Fruit fly (Drosophila melanogaster) whole organism, prepupa: ENCODE results near the gene ro.

ENCODE experiments used
- Blimp-1 ChIP-seq: fragments of 200-800 bp; sonication (Bioruptor generic); optimal IDR thresholded peaks from 3 replicates; lab custom pipeline; 2017; ENCODE audit warnings: missing biosample characterization, missing genetic modification characterization, mild to moderate bottlenecking, moderate library complexity, missing genetic modification reagents
- CG10631 ChIP-seq: fragments of 200-800 bp; sonication (Bioruptor generic); optimal IDR thresholded peaks from 2 replicates; lab custom pipeline; 2016; ENCODE audit warnings: missing biosample characterization, missing genetic modification characterization
- CG10669 ChIP-seq: fragments of 200-800 bp; sonication (Bioruptor generic); optimal IDR thresholded peaks from 3 replicates; lab custom pipeline; 2018; ENCODE audit warnings: missing biosample characterization, mild to moderate bottlenecking, missing genetic modification characterization, moderate library complexity
- CG11294 ChIP-seq: fragments of 200-800 bp; sonication (Bioruptor generic); IDR thresholded peaks from 2 replicates; pipeline ENCODE4 v1.3.6; 2022; ENCODE audit warnings: missing biosample characterization, missing genetic modification characterization
- CG11762 ChIP-seq: fragments of 200-800 bp; sonication (Bioruptor generic); optimal IDR thresholded peaks from 3 replicates; lab custom pipeline; 2016; ENCODE audit warnings: missing biosample characterization, missing genetic modification characterization; ENCODE audit not compliant: insufficient read depth
- CG11902 ChIP-seq: fragments of 200-800 bp; sonication (Bioruptor generic); optimal IDR thresholded peaks from 3 replicates; lab custom pipeline; 2016; ENCODE audit warnings: missing biosample characterization, missing genetic modification characterization
- CG15336 ChIP-seq: fragments of 200-800 bp; sonication (Bioruptor generic); IDR thresholded peaks from 2 replicates; pipeline ENCODE4 v1.3.6; 2022; ENCODE audit warnings: missing biosample characterization, missing genetic modification characterization
- CG1621 ChIP-seq: fragments of 200-800 bp; sonication (Bioruptor generic); optimal IDR thresholded peaks from 3 replicates; lab custom pipeline; 2018; ENCODE audit warnings: missing biosample characterization, mild to moderate bottlenecking, missing genetic modification characterization
- CG16779 ChIP-seq: fragments of 200-800 bp; sonication (Bioruptor generic); optimal IDR thresholded peaks from 3 replicates; lab custom pipeline; 2017; ENCODE audit warnings: missing biosample characterization, mild to moderate bottlenecking, missing genetic modification characterization
- CG3032 ChIP-seq: fragments of 200-800 bp; optimal IDR thresholded peaks from 2 replicates; lab custom pipeline; 2019; ENCODE audit warnings: missing biosample characterization, mild to moderate bottlenecking, missing genetic modification characterization, moderate library complexity
- CG31627 ChIP-seq: fragments of 200-800 bp; sonication (Bioruptor generic); optimal IDR thresholded peaks from 3 replicates; lab custom pipeline; 2016; ENCODE audit warnings: missing biosample characterization, missing genetic modification characterization
- CG32006 ChIP-seq: fragments of 200-800 bp; sonication (Bioruptor generic); optimal IDR thresholded peaks from 3 replicates; lab custom pipeline; 2017; ENCODE audit warnings: missing biosample characterization, mild to moderate bottlenecking, missing genetic modification characterization
- CG34406 ChIP-seq: fragments of 200-800 bp; sonication (Bioruptor generic); optimal IDR thresholded peaks from 3 replicates; lab custom pipeline; 2016; ENCODE audit warnings: missing biosample characterization, missing genetic modification characterization
- CG3919 ChIP-seq: fragments of 200-800 bp; sonication (Bioruptor generic); optimal IDR thresholded peaks from 3 replicates; lab custom pipeline; 2016; ENCODE audit warnings: missing biosample characterization, missing genetic modification characterization
- CG6163 ChIP-seq: fragments of 200-800 bp; sonication (Bioruptor generic); IDR thresholded peaks from 3 replicates; pipeline ENCODE4 v1.3.6; 2022; ENCODE audit warnings: missing biosample characterization, missing genetic modification characterization
- CG6276 ChIP-seq: fragments of 200-800 bp; sonication (Bioruptor generic); optimal IDR thresholded peaks from 2 replicates; lab custom pipeline; 2017; ENCODE audit warnings: missing biosample characterization, mild to moderate bottlenecking, missing genetic modification characterization
- CG6792 ChIP-seq: fragments of 200-800 bp; sonication (Bioruptor generic); optimal IDR thresholded peaks from 3 replicates; lab custom pipeline; 2016; ENCODE audit warnings: missing biosample characterization, missing genetic modification characterization
- CG6808 ChIP-seq: fragments of 200-800 bp; sonication (Bioruptor generic); optimal IDR thresholded peaks from 3 replicates; lab custom pipeline; 2017; ENCODE audit warnings: missing biosample characterization, missing genetic modification characterization, mild to moderate bottlenecking, moderate library complexity, missing genetic modification reagents
- CG6854 ChIP-seq: fragments of 200-800 bp; sonication (Bioruptor generic); optimal IDR thresholded peaks from 2 replicates; lab custom pipeline; 2017; ENCODE audit warnings: missing biosample characterization, mild to moderate bottlenecking, missing genetic modification characterization
- CG7368 ChIP-seq: fragments of 200-800 bp; sonication (Bioruptor generic); optimal IDR thresholded peaks from 3 replicates; lab custom pipeline; 2016; ENCODE audit warnings: missing biosample characterization, missing genetic modification characterization
- CG8119 ChIP-seq: fragments of 200-800 bp; sonication (Bioruptor generic); IDR thresholded peaks from 3 replicates; pipeline ENCODE4 v1.3.6; 2022; ENCODE audit warnings: missing biosample characterization, missing genetic modification characterization
- CG8632 ChIP-seq: fragments of 200-800 bp; sonication (Bioruptor generic); optimal IDR thresholded peaks from 3 replicates; lab custom pipeline; 2016; ENCODE audit warnings: missing biosample characterization, missing genetic modification characterization
- CG9139 ChIP-seq: fragments of 200-800 bp; sonication (Bioruptor generic); optimal IDR thresholded peaks from 3 replicates; lab custom pipeline; 2017; ENCODE audit warnings: missing biosample characterization, mild to moderate bottlenecking, missing genetic modification characterization
- Eip75B ChIP-seq: fragments of 200-800 bp; sonication (Bioruptor generic); optimal IDR thresholded peaks from 3 replicates; lab custom pipeline; 2016; ENCODE audit warnings: missing biosample characterization, missing genetic modification characterization
- Eip93F ChIP-seq: fragments of 200-800 bp; sonication (Bioruptor generic); optimal IDR thresholded peaks from 2 replicates; lab custom pipeline; 2016; ENCODE audit warnings: missing biosample characterization, mild to moderate bottlenecking, missing genetic modification characterization
- Ets21C ChIP-seq: fragments of 200-800 bp; sonication (Bioruptor generic); optimal IDR thresholded peaks from 3 replicates; lab custom pipeline; 2016; ENCODE audit warnings: missing biosample characterization, missing genetic modification characterization
- Ets96B ChIP-seq: fragments of 200-800 bp; optimal IDR thresholded peaks from 2 replicates; lab custom pipeline; 2019; ENCODE audit warnings: missing biosample characterization, mild to moderate bottlenecking, missing genetic modification characterization, moderate library complexity
- Gug ChIP-seq: fragments of 200-800 bp; sonication (Bioruptor generic); IDR thresholded peaks from 2 replicates; pipeline ENCODE4 v1.3.6; 2022; ENCODE audit warnings: missing biosample characterization, missing genetic modification characterization
- Hr4 ChIP-seq: fragments of 200-800 bp; sonication (Bioruptor generic); optimal IDR thresholded peaks from 3 replicates; lab custom pipeline; 2016; ENCODE audit warnings: missing biosample characterization, missing genetic modification characterization
- Lpt ChIP-seq: fragments of 200-800 bp; sonication (Bioruptor generic); optimal IDR thresholded peaks from 3 replicates; lab custom pipeline; 2016; ENCODE audit warnings: missing biosample characterization, missing genetic modification characterization
- OdsH ChIP-seq: fragments of 200-800 bp; sonication (Bioruptor generic); optimal IDR thresholded peaks from 3 replicates; lab custom pipeline; 2016; ENCODE audit warnings: missing biosample characterization, missing genetic modification characterization
- Smox ChIP-seq: fragments of 200-800 bp; sonication (Bioruptor generic); optimal IDR thresholded peaks from 3 replicates; lab custom pipeline; 2016; ENCODE audit warnings: missing biosample characterization, missing genetic modification characterization
- Sox102F ChIP-seq: fragments of 200-800 bp; sonication (Bioruptor generic); optimal IDR thresholded peaks from 2 replicates; lab custom pipeline; 2016; ENCODE audit warnings: missing biosample characterization, mild to moderate bottlenecking, missing genetic modification characterization
- Sox14 ChIP-seq: fragments of 200-800 bp; sonication (Bioruptor generic); optimal IDR thresholded peaks from 3 replicates; lab custom pipeline; 2016; ENCODE audit warnings: missing biosample characterization, missing genetic modification characterization
- acj6 ChIP-seq: fragments of 200-800 bp; sonication (Bioruptor generic); optimal IDR thresholded peaks from 3 replicates; lab custom pipeline; 2016; ENCODE audit warnings: missing biosample characterization, missing genetic modification characterization
- cyc ChIP-seq: fragments of 200-800 bp; sonication (Bioruptor generic); optimal IDR thresholded peaks from 3 replicates; lab custom pipeline; 2016; ENCODE audit warnings: missing biosample characterization, missing genetic modification characterization
- dac ChIP-seq: fragments of 200-800 bp; sonication (Bioruptor generic); optimal IDR thresholded peaks from 2 replicates; lab custom pipeline; 2017; ENCODE audit warnings: missing biosample characterization, mild to moderate bottlenecking, missing genetic modification characterization
- dsx ChIP-seq: fragments of 200-800 bp; optimal IDR thresholded peaks from 3 replicates; lab custom pipeline; 2019; ENCODE audit warnings: missing biosample characterization, mild to moderate bottlenecking, missing genetic modification characterization, moderate library complexity; ENCODE audit not compliant: poor library complexity, severe bottlenecking
- eg ChIP-seq: fragments of 200-800 bp; sonication (Bioruptor generic); IDR thresholded peaks from 3 replicates; pipeline ENCODE4 v1.3.6; 2022; ENCODE audit warnings: missing biosample characterization, missing genetic modification characterization
- esn ChIP-seq: fragments of 200-800 bp; sonication (Bioruptor generic); optimal IDR thresholded peaks from 2 replicates; lab custom pipeline; 2016; ENCODE audit warnings: missing biosample characterization, mild to moderate bottlenecking, missing genetic modification characterization, moderate library complexity
- fd59A ChIP-seq: fragments of 200-800 bp; sonication (Bioruptor generic); optimal IDR thresholded peaks from 2 replicates; lab custom pipeline; 2017; ENCODE audit warnings: missing biosample characterization, mild to moderate bottlenecking, missing genetic modification characterization, missing genetic modification reagents
- fd85E ChIP-seq: fragments of 200-800 bp; sonication (Bioruptor generic); optimal IDR thresholded peaks from 3 replicates; lab custom pipeline; 2016; ENCODE audit warnings: missing biosample characterization, missing genetic modification characterization
- lz ChIP-seq: fragments of 200-800 bp; sonication (Bioruptor generic); optimal IDR thresholded peaks from 3 replicates; lab custom pipeline; 2016; ENCODE audit warnings: missing biosample characterization, missing genetic modification characterization
- net ChIP-seq: fragments of 200-800 bp; sonication (Bioruptor generic); optimal IDR thresholded peaks from 3 replicates; lab custom pipeline; 2016; ENCODE audit warnings: missing biosample characterization, missing genetic modification characterization
- pdm3 ChIP-seq: fragments of 200-800 bp; sonication (Bioruptor generic); optimal IDR thresholded peaks from 3 replicates; lab custom pipeline; 2016; ENCODE audit warnings: missing biosample characterization, missing genetic modification characterization
- salr ChIP-seq, 2 experiments: fragments of 200-800 bp; sonication (Bioruptor generic); optimal IDR thresholded peaks; 3 replicates each; lab custom pipeline; 2016 to 2018; ENCODE audit warnings: missing biosample characterization in 2 of 2, missing genetic modification characterization in 2 of 2, mild to moderate bottlenecking in 1 of 2
- spab ChIP-seq: fragments of 200-800 bp; sonication (Bioruptor generic); optimal IDR thresholded peaks from 2 replicates; lab custom pipeline; 2017; ENCODE audit warnings: missing biosample characterization, mild to moderate bottlenecking, missing genetic modification characterization, missing genetic modification reagents
- svp ChIP-seq: fragments of 200-800 bp; sonication (Bioruptor generic); peaks from one replicate; lab custom pipeline; 2016; ENCODE audit warnings: missing biosample characterization, missing genetic modification characterization
- topi ChIP-seq: fragments of 200-800 bp; sonication (Bioruptor generic); optimal IDR thresholded peaks from 3 replicates; lab custom pipeline; 2016; ENCODE audit warnings: missing biosample characterization, missing genetic modification characterization
- vri ChIP-seq: fragments of 200-800 bp; sonication (Bioruptor generic); optimal IDR thresholded peaks from 3 replicates; lab custom pipeline; 2016; ENCODE audit warnings: missing biosample characterization, mild to moderate bottlenecking, missing genetic modification characterization

ro gene

dm6 chr3R:26866577-26867456 is 14.2 kb downstream of the ro start, which contains the start of the genes ball and His2Av:
Gene ball, minus strand, starts transcription at chr3R:26866807.
Gene His2Av, plus strand, starts transcription at chr3R:26866929.
- TF ChIP-seq CG11762 (GFP tag; lab: Kevin White, UChicago) (peak; percentile 58), spab (GFP tag; lab: Kevin White, UChicago) (peak; percentile 18), Sox14 (GFP tag; lab: Kevin White, UChicago) (peak; percentile 86), CG6792 (peak; percentile 76), CG3032 (tag; lab: Kevin White, UChicago) (peak; percentile 71), topi (GFP tag; lab: Kevin White, UChicago) (peak; percentile 70), Eip93F (GFP tag; lab: Kevin White, UChicago) (peak; percentile 51), Lpt (GFP tag; lab: Kevin White, UChicago) (peak; percentile 33), vri (GFP tag; lab: Kevin White, UChicago) (peak; percentile 69), CG8119 (GFP tag; lab: Robert Waterston, UW) (peak; percentile 52; the same call in 1 of the 3 replicates), Ets96B (tag; lab: Kevin White, UChicago) (peak; percentile 53), CG10631 (GFP tag; lab: Kevin White, UChicago) (peak; percentile 79), CG15336 (peak; percentile 74), fd85E (no peak), Ets21C (GFP tag; lab: Kevin White, UChicago) (peak; percentile 81), esn (GFP tag; lab: Kevin White, UChicago) (peak; percentile 83), Hr4 (peak; percentile 87), acj6 (GFP tag; lab: Kevin White, UChicago) (peak; percentile 80), CG11902 (GFP tag; lab: Kevin White, UChicago) (peak; percentile 69), CG3919 (GFP tag; lab: Kevin White, UChicago) (peak; percentile 85), net (GFP tag; lab: Kevin White, UChicago) (peak; percentile 83), CG31627 (GFP tag; lab: Kevin White, UChicago) (peak; percentile 90), CG16779 (tag; lab: Kevin White, UChicago) (no peak), Blimp-1 (GFP tag; lab: Kevin White, UChicago) (no peak), pdm3 (GFP tag; lab: Kevin White, UChicago) (peak; percentile 87), salr (GFP tag; optimal IDR thresholded peaks at IDR 0.05; lab: Kevin White, UChicago) (peak; percentile 32 to 37), CG6854 (GFP tag; lab: Kevin White, UChicago) (no peak), lz (GFP tag; lab: Kevin White, UChicago) (peak; percentile 85), CG7368 (peak; percentile 70), Eip75B (GFP tag; lab: Kevin White, UChicago) (peak; percentile 83), CG1621 (peak; percentile 87), fd59A (GFP tag; lab: Kevin White, UChicago) (no peak), CG6163 (GFP tag; lab: Robert Waterston, UW) (peak; percentile 81), CG6276 (GFP tag; lab: Kevin White, UChicago) (no peak), Smox (GFP tag; lab: Kevin White, UChicago) (peak; percentile 79), CG34406 (GFP tag; lab: Kevin White, UChicago) (peak; percentile 67), CG11294 (GFP tag; lab: Robert Waterston, UW) (peak; percentile 27; the same call in 1 of the 2 replicates), Sox102F (peak; percentile 69), CG9139 (GFP tag; lab: Kevin White, UChicago) (no peak), CG6808 (peak; percentile 6), svp (peak; percentile 88), cyc (GFP tag; lab: Kevin White, UChicago) (peak; percentile 83), Gug (GFP tag; lab: Robert Waterston, UW) (peak; percentile 76), CG10669 (peak; percentile 53), OdsH (GFP tag; lab: Kevin White, UChicago) (peak; percentile 81), dac (peak; percentile 69), CG32006 (GFP tag; lab: Kevin White, UChicago) (peak; percentile 60), eg (GFP tag; lab: Robert Waterston, UW) (peak; percentile 80), dsx (GFP tag; lab: Kevin White, UChicago) (peak; percentile 32), CG8632 (GFP tag; lab: Kevin White, UChicago) (peak; percentile 66)
